Worm (Caenorhabditis elegans) whole organism, young adult: ENCODE measurements around the gene ZK813.5.

Experiments
- Y53F4B.3 ChIP-seq: fragments of 200-800 bp; sonication (Bioruptor generic); IDR thresholded peaks from 2 replicates; pipeline ENCODE4 v1.3.6; 2022; ENCODE audit warnings: missing genetic modification reagents, missing genetic modification characterization, missing compliant biosample characterization
- ama-1 ChIP-seq, 3 experiments: fragments of 150-350 bp in 1 of 3; sonication (generic microtip) in 2 of 3; optimal IDR thresholded peaks; 2 replicates each; lab custom pipeline; 2014 to 2018; ENCODE audit warnings: missing biosample characterization in 2 of 3, missing genetic modification characterization in 2 of 3, missing genetic modification reagents in 2 of 3
- atf-7 ChIP-seq: sonication (generic microtip); optimal IDR thresholded peaks from 2 replicates; lab custom pipeline; 2017; ENCODE audit warnings: mild to moderate bottlenecking, missing genetic modification characterization, missing compliant biosample characterization
- ceh-79 ChIP-seq: sonication (generic microtip); optimal IDR thresholded peaks from 2 replicates; lab custom pipeline; 2017; ENCODE audit warnings: mild to moderate bottlenecking, missing genetic modification characterization, missing compliant biosample characterization
- dpl-1 ChIP-seq: fragments of 150-350 bp; optimal IDR thresholded peaks from 2 replicates; lab custom pipeline; 2014; ENCODE audit warnings: missing biosample characterization, missing genetic modification reagents, missing genetic modification characterization
- hlh-12 ChIP-seq: sonication (generic microtip); optimal IDR thresholded peaks from 2 replicates; lab custom pipeline; 2016; ENCODE audit warnings: missing genetic modification characterization, missing compliant biosample characterization
- lir-1 ChIP-seq: fragments of 200-800 bp; sonication (Bioruptor generic); conservative IDR thresholded peaks from 2 replicates; pipeline ENCODE4 v1.3.6; 2022; ENCODE audit warnings: missing genetic modification reagents, missing genetic modification characterization, missing compliant biosample characterization
- nhr-120 ChIP-seq: fragments of 200-800 bp; sonication (Bioruptor generic); IDR thresholded peaks from 2 replicates; pipeline ENCODE4 v1.3.6; 2022; ENCODE audit warnings: missing genetic modification characterization, missing compliant biosample characterization
- nhr-179 ChIP-seq: sonication (generic microtip); optimal IDR thresholded peaks from 2 replicates; lab custom pipeline; 2016; ENCODE audit warnings: mild to moderate bottlenecking, missing genetic modification characterization, missing compliant biosample characterization
- pbrm-1 ChIP-seq: fragments of 200-800 bp; sonication (Bioruptor generic); IDR thresholded peaks from 2 replicates; pipeline ENCODE4 v1.3.6; 2022; ENCODE audit warnings: missing genetic modification reagents, missing genetic modification characterization, missing compliant biosample characterization
- snpc-1.3 ChIP-seq: sonication (generic microtip); optimal IDR thresholded peaks from 2 replicates; lab custom pipeline; 2017; ENCODE audit warnings: missing genetic modification characterization, mild to moderate bottlenecking, missing compliant biosample characterization, antibody characterized with exemption, moderate library complexity, missing genotype, missing genetic modification reagents; ENCODE audit not compliant: insufficient read depth
- snpc-4 ChIP-seq, 5 experiments: fragments of 150-350 bp in 1 of 5; sonication (generic microtip) in 4 of 5; optimal IDR thresholded peaks; 2 replicates each; lab custom pipeline; 2014 to 2018; ENCODE audit warnings: missing genetic modification characterization in 5 of 5, missing biosample characterization in 3 of 5, antibody characterized with exemption in 2 of 5, mild to moderate bottlenecking in 2 of 5, missing compliant biosample characterization in 2 of 5, missing genotype in 2 of 5, moderate library complexity in 2 of 5, missing genetic modification reagents in 1 of 5

DNA sequence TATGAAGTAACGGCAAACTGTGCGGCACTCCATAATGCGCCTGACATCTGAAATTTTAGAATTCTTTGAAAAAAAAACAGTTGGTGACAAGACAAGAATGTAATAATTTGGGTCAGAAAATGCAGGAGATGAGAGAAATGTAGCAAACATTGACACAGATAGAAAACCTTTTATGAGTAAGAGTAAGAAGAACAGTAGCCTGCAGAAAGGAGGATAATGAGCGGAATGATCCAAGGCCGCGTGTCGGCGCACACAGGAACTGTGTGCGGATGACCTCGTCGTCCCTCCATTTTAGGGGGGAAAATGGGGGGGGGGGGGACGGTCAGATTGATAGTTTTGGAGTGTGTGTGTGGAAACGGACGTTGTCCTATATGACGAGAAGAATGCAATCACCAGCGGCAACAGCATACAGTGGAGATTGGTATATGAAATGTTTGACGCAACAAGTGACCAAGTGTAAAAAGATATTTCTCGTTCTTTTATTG lies 36.3 kb downstream of the ZK813.5 start, which contains the start of gene dhs-27:
- no peak for TF ChIP-seq Y53F4B.3
- no peak for TF ChIP-seq nhr-120 (GFP tag; lab: Robert Waterston, UW)
- TF ChIP-seq dpl-1 (GFP tag; lab: Kevin White, UChicago) = no peak
- TF ChIP-seq snpc-4 (GFP tag; optimal IDR thresholded peaks at IDR 0.05; lab: Kevin White, UChicago) = no peak
- no peak for TF ChIP-seq snpc-4 (tag; optimal IDR thresholded peaks at IDR 0.05; lab: Kevin White, UChicago)
- TF ChIP-seq ceh-79 (tag; lab: Kevin White, UChicago) = no peak
- no peak for TF ChIP-seq snpc-1.3
- no peak for TF ChIP-seq pbrm-1 (GFP tag; lab: Robert Waterston, UW)
- TF ChIP-seq atf-7 (tag; lab: Kevin White, UChicago) = no peak
- no peak for TF ChIP-seq ama-1 (optimal IDR thresholded peaks at IDR 0.05; lab: Kevin White, UChicago)
- TF ChIP-seq ama-1 (GFP tag; optimal IDR thresholded peaks at IDR 0.05; lab: Kevin White, UChicago) = no peak
- no peak for TF ChIP-seq lir-1 (GFP tag; lab: Robert Waterston, UW)
- no peak for TF ChIP-seq nhr-179 (tag; lab: Kevin White, UChicago)
- TF ChIP-seq hlh-12 (tag; lab: Kevin White, UChicago) = no peak
